Worm (Caenorhabditis elegans): ENCODE measurements around the gene C24A3.4.
A peak's percentile ranks its signal among the peaks of the same experiment; 100 is the strongest.

Gene C24A3.4

ce11 chrX:8955808-8956207 lies 36.4 kb upstream of the C24A3.4 start:
- no peak for TF ChIP-seq zag-1 (tag; optimal IDR thresholded peaks at IDR 0.05)
- no peak for TF ChIP-seq elt-3 (tag; optimal IDR thresholded peaks at IDR 0.05)
- TF ChIP-seq blmp-1 (tag; optimal IDR thresholded peaks at IDR 0.05; ENCODE audit: insufficient read depth), result no peak
- TF ChIP-seq lin-39 (tag; optimal IDR thresholded peaks at IDR 0.05), result no peak
- TF ChIP-seq crh-2 (tag; optimal IDR thresholded peaks at IDR 0.05), result no peak
- no peak for TF ChIP-seq ztf-11 (tag; optimal IDR thresholded peaks at IDR 0.05)
- no peak for TF ChIP-seq mab-5 (tag; optimal IDR thresholded peaks at IDR 0.05)
- TF ChIP-seq nhr-11 (tag; optimal IDR thresholded peaks at IDR 0.05), result no peak
- TF ChIP-seq ceh-16 (tag; optimal IDR thresholded peaks at IDR 0.05), result no peak
- TF ChIP-seq alr-1 (tag; optimal IDR thresholded peaks at IDR 0.05), result no peak
- no peak for TF ChIP-seq nhr-129 (tag; optimal IDR thresholded peaks at IDR 0.05)
- no peak for TF ChIP-seq nhr-23 (tag; optimal IDR thresholded peaks at IDR 0.05)
- no peak for TF ChIP-seq mbf-1 (tag; optimal IDR thresholded peaks at IDR 0.05)
- no peak for TF ChIP-seq ceh-82 (tag; optimal IDR thresholded peaks at IDR 0.05)
- TF ChIP-seq lin-13 (GFP tag; optimal IDR thresholded peaks at IDR 0.05), result no peak
- no peak for TF ChIP-seq nhr-21 (tag; optimal IDR thresholded peaks at IDR 0.05)

ce11 chrX:8957974-8958373 lies 34.2 kb upstream of the C24A3.4 start:
- TF ChIP-seq fos-1 (tag; optimal IDR thresholded peaks at IDR 0.05) (no peak), sma-9 (GFP tag; optimal IDR thresholded peaks at IDR 0.05) (peak; percentile 5), sma-9 (tag; optimal IDR thresholded peaks at IDR 0.05) (no peak)

ce11 chrX:8961120-8961834 lies 30.9 kb upstream of the C24A3.4 start, which contains the start of gene aexr-3:
TSS of gene aexr-3 (minus strand) at chrX:8961170.
- TF ChIP-seq sma-3 (GFP tag; optimal IDR thresholded peaks at IDR 0.05), result no peak
- TF ChIP-seq dmd-4 (tag; optimal IDR thresholded peaks at IDR 0.05), result peak; percentile 24

- TF ChIP-seq unc-55 (GFP tag; optimal IDR thresholded peaks at IDR 0.05) (no peak), unc-62 (GFP tag; optimal IDR thresholded peaks at IDR 0.05) (no peak), F13H6.1 (tag; optimal IDR thresholded peaks at IDR 0.05) (no peak), skn-1 (tag; optimal IDR thresholded peaks at IDR 0.05) (no peak), lin-11 (tag; optimal IDR thresholded peaks at IDR 0.05) (no peak), nhr-237 (tag; optimal IDR thresholded peaks at IDR 0.05) (no peak), peb-1 (tag; optimal IDR thresholded peaks at IDR 0.05) (no peak), mab-5 (tag; optimal IDR thresholded peaks at IDR 0.05) (no peak), ceh-82 (tag; optimal IDR thresholded peaks at IDR 0.05) (no peak), mbf-1 (tag; optimal IDR thresholded peaks at IDR 0.05) (no peak), nhr-21 (tag; optimal IDR thresholded peaks at IDR 0.05) (no peak), crh-2 (tag; optimal IDR thresholded peaks at IDR 0.05) (no peak), ztf-4 (tag; optimal IDR thresholded peaks at IDR 0.05) (no peak), blmp-1 (tag; optimal IDR thresholded peaks at IDR 0.05; ENCODE audit: insufficient read depth) (no peak)
Measured at ce11 chrX:8963469-8963868, 28.7 kb upstream of the C24A3.4 start.

ce11 chrX:8969111-8970048 lies 22.8 kb upstream of the C24A3.4 start:
- TF ChIP-seq ztf-4 (tag; optimal IDR thresholded peaks at IDR 0.05), result no peak
- no peak for TF ChIP-seq F13H6.1 (tag; optimal IDR thresholded peaks at IDR 0.05)
- no peak for TF ChIP-seq skn-1 (tag; optimal IDR thresholded peaks at IDR 0.05)
- TF ChIP-seq nhr-12 (tag; optimal IDR thresholded peaks at IDR 0.05), result no peak
- TF ChIP-seq nhr-129 (tag; optimal IDR thresholded peaks at IDR 0.05), result no peak
- TF ChIP-seq elt-1 (tag; optimal IDR thresholded peaks at IDR 0.05), result no peak
- no peak for TF ChIP-seq unc-62 (GFP tag; optimal IDR thresholded peaks at IDR 0.05)
- TF ChIP-seq nhr-23 (tag; optimal IDR thresholded peaks at IDR 0.05), result no peak
- TF ChIP-seq crh-2 (tag; optimal IDR thresholded peaks at IDR 0.05), result no peak
- TF ChIP-seq nhr-77 (tag; optimal IDR thresholded peaks at IDR 0.05), result no peak
- no peak for TF ChIP-seq ceh-82 (tag; optimal IDR thresholded peaks at IDR 0.05)
- TF ChIP-seq mdl-1 (tag; optimal IDR thresholded peaks at IDR 0.05), result no peak
- no peak for TF ChIP-seq zag-1 (tag; optimal IDR thresholded peaks at IDR 0.05)
- TF ChIP-seq nhr-6 (tag; optimal IDR thresholded peaks at IDR 0.05), result no peak
- TF ChIP-seq nhr-10 (tag; optimal IDR thresholded peaks at IDR 0.05), result no peak
- TF ChIP-seq dmd-4 (tag; optimal IDR thresholded peaks at IDR 0.05), result no peak
- no peak for TF ChIP-seq elt-3 (tag; optimal IDR thresholded peaks at IDR 0.05)
- no peak for TF ChIP-seq ztf-11 (tag; optimal IDR thresholded peaks at IDR 0.05)
- peak; percentile 45 for TF ChIP-seq Y55F3AM.14 (GFP tag; optimal IDR thresholded peaks at IDR 0.05)
- TF ChIP-seq nhr-11 (tag; optimal IDR thresholded peaks at IDR 0.05), result no peak
- TF ChIP-seq nhr-25 (tag; optimal IDR thresholded peaks at IDR 0.05), result peak; percentile 29
- no peak for TF ChIP-seq ZK546.5 (tag; optimal IDR thresholded peaks at IDR 0.05)
- no peak for TF ChIP-seq unc-39 (tag; optimal IDR thresholded peaks at IDR 0.05)
- no peak for TF ChIP-seq alr-1 (tag; optimal IDR thresholded peaks at IDR 0.05)
- no peak for TF ChIP-seq lin-39 (tag; optimal IDR thresholded peaks at IDR 0.05)
- no peak for TF ChIP-seq lin-13 (GFP tag; optimal IDR thresholded peaks at IDR 0.05)
- TF ChIP-seq mab-5 (tag; optimal IDR thresholded peaks at IDR 0.05), result no peak
- no peak for TF ChIP-seq egl-27 (tag; optimal IDR thresholded peaks at IDR 0.05)
- TF ChIP-seq R02D3.7 (tag; optimal IDR thresholded peaks at IDR 0.05), result no peak
